Worm (Caenorhabditis elegans): ENCODE results near the gene idpb-1.
A peak's percentile ranks its signal among the peaks of the same experiment; 100 is the strongest.

Gene idpb-1

ce11 chrII:5091640-5092243 lies 10.0 kb upstream of the idpb-1 start, which contains the start of gene pld-1:
Gene pld-1 (minus strand): TSS chrII:5091690.
- TF ChIP-seq sea-1 (GFP tag; conservative IDR thresholded peaks at IDR 0.05): no peak

- TF ChIP-seq tbx-37 (GFP tag; conservative IDR thresholded peaks at IDR 0.05) (no peak), aly-1 (tag; optimal IDR thresholded peaks at IDR 0.05) (no peak), flt-1 (GFP tag; IDR thresholded peaks at IDR 0.05) (no peak), pes-1 (GFP tag; IDR thresholded peaks at IDR 0.05) (no peak), F13C5.2 (tag; optimal IDR thresholded peaks at IDR 0.05) (no peak), sea-1 (GFP tag; conservative IDR thresholded peaks at IDR 0.05) (no peak), tra-4 (tag; optimal IDR thresholded peaks at IDR 0.05) (no peak)
Observed at ce11 chrII:5092362-5093281, 9.2 kb upstream of the idpb-1 start, which contains the start of gene C04G6.2. Gene C04G6.2 (plus strand): TSS chrII:5093231.

- TF ChIP-seq flt-1 (GFP tag; IDR thresholded peaks at IDR 0.05): no peak
- no peak for TF ChIP-seq tbx-37 (GFP tag; conservative IDR thresholded peaks at IDR 0.05)
- TF ChIP-seq aly-1 (tag; optimal IDR thresholded peaks at IDR 0.05): no peak
- no peak for TF ChIP-seq hnd-1 (tag; optimal IDR thresholded peaks at IDR 0.05)
- no peak for TF ChIP-seq ets-7 (tag; optimal IDR thresholded peaks at IDR 0.05)
- TF ChIP-seq hmg-4 (GFP tag; optimal IDR thresholded peaks at IDR 0.05): no peak
- TF ChIP-seq tbx-11 (GFP tag; IDR thresholded peaks at IDR 0.05): no peak
- TF ChIP-seq F13C5.2 (tag; optimal IDR thresholded peaks at IDR 0.05): no peak
- no peak for TF ChIP-seq scrt-1 (GFP tag; IDR thresholded peaks at IDR 0.05)
- TF ChIP-seq ama-1 (optimal IDR thresholded peaks at IDR 0.05): no peak
- no peak for TF ChIP-seq tra-4 (tag; optimal IDR thresholded peaks at IDR 0.05)
- no peak for TF ChIP-seq sea-1 (GFP tag; conservative IDR thresholded peaks at IDR 0.05)
- no peak for TF ChIP-seq B0310.2 (tag; optimal IDR thresholded peaks at IDR 0.05)
- TF ChIP-seq ceh-36 (tag; optimal IDR thresholded peaks at IDR 0.05): no peak
- TF ChIP-seq pes-1 (GFP tag; IDR thresholded peaks at IDR 0.05): no peak
- no peak for TF ChIP-seq hmbx-1 (tag; optimal IDR thresholded peaks at IDR 0.05)
- no peak for TF ChIP-seq ceh-13 (GFP tag; optimal IDR thresholded peaks at IDR 0.05)
Observed at ce11 chrII:5093945-5094344, 7.8 kb upstream of the idpb-1 start, which contains the start of gene C04G6.13. Gene C04G6.13 (plus strand): TSS chrII:5094245.

- peak; percentile 90 for TF ChIP-seq tbx-37 (GFP tag; conservative IDR thresholded peaks at IDR 0.05)
- TF ChIP-seq sea-1 (GFP tag; conservative IDR thresholded peaks at IDR 0.05): peak; percentile 89
- TF ChIP-seq scrt-1 (GFP tag; IDR thresholded peaks at IDR 0.05): peak; percentile 81
- TF ChIP-seq tbx-11 (GFP tag; IDR thresholded peaks at IDR 0.05): peak; percentile 99
Observed at ce11 chrII:5097463-5097862, 4.3 kb upstream of the idpb-1 start.

DNA sequence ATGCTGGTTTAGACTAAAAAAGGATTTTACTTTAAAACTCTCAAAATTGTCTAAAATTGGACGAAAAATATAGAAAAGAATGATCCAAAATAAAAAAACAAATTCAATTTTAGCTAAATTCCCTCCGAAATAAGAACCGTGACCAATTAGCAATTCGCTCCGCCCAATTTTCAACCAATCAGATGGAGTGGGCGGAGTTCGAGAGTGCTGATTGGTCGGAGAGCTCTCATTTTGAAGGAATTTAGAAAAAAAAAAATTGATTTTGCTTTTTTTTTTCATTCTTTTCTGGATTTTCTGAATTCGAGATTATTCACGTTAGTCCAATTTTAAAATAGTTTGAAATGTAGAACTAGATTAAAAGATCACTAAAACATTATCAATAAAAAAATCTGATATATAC lies 2.8 kb upstream of the idpb-1 start:
- TF ChIP-seq pes-1 (GFP tag; IDR thresholded peaks at IDR 0.05) (no peak), sea-1 (GFP tag; conservative IDR thresholded peaks at IDR 0.05) (no peak), tra-4 (tag; optimal IDR thresholded peaks at IDR 0.05) (no peak), aly-1 (tag; optimal IDR thresholded peaks at IDR 0.05) (no peak), ceh-13 (GFP tag; optimal IDR thresholded peaks at IDR 0.05) (no peak), tbx-11 (GFP tag; IDR thresholded peaks at IDR 0.05) (no peak), ama-1 (optimal IDR thresholded peaks at IDR 0.05) (no peak), hmbx-1 (tag; optimal IDR thresholded peaks at IDR 0.05) (no peak), flt-1 (GFP tag; IDR thresholded peaks at IDR 0.05) (no peak), scrt-1 (GFP tag; IDR thresholded peaks at IDR 0.05) (no peak), tbx-37 (GFP tag; conservative IDR thresholded peaks at IDR 0.05) (no peak), F13C5.2 (tag; optimal IDR thresholded peaks at IDR 0.05) (no peak), B0310.2 (tag; optimal IDR thresholded peaks at IDR 0.05) (no peak), hmg-4 (GFP tag; optimal IDR thresholded peaks at IDR 0.05) (no peak), hnd-1 (tag; optimal IDR thresholded peaks at IDR 0.05) (no peak), ceh-36 (tag; optimal IDR thresholded peaks at IDR 0.05) (no peak)

- no peak for TF ChIP-seq ets-7 (tag; optimal IDR thresholded peaks at IDR 0.05)
- TF ChIP-seq scrt-1 (GFP tag; IDR thresholded peaks at IDR 0.05): no peak
- TF ChIP-seq F13C5.2 (tag; optimal IDR thresholded peaks at IDR 0.05): no peak
- no peak for TF ChIP-seq sea-1 (GFP tag; conservative IDR thresholded peaks at IDR 0.05)
- TF ChIP-seq hnd-1 (tag; optimal IDR thresholded peaks at IDR 0.05): no peak
- no peak for TF ChIP-seq tbx-37 (GFP tag; conservative IDR thresholded peaks at IDR 0.05)
- no peak for TF ChIP-seq ceh-13 (GFP tag; optimal IDR thresholded peaks at IDR 0.05)
- no peak for TF ChIP-seq ceh-36 (tag; optimal IDR thresholded peaks at IDR 0.05)
- TF ChIP-seq B0310.2 (tag; optimal IDR thresholded peaks at IDR 0.05): no peak
- no peak for TF ChIP-seq ama-1 (optimal IDR thresholded peaks at IDR 0.05)
- TF ChIP-seq aly-1 (tag; optimal IDR thresholded peaks at IDR 0.05): no peak
- no peak for TF ChIP-seq flt-1 (GFP tag; IDR thresholded peaks at IDR 0.05)
- no peak for TF ChIP-seq hmg-4 (GFP tag; optimal IDR thresholded peaks at IDR 0.05)
- no peak for TF ChIP-seq tra-4 (tag; optimal IDR thresholded peaks at IDR 0.05)
- no peak for TF ChIP-seq pes-1 (GFP tag; IDR thresholded peaks at IDR 0.05)
Observed at ce11 chrII:5099649-5100048, 2.1 kb upstream of the idpb-1 start, which contains the start of gene C04G6.6. Gene C04G6.6 (minus strand): TSS chrII:5099749.

ce11 chrII:5103189-5103588 lies 1.4 kb downstream of the idpb-1 start:
- TF ChIP-seq ceh-13 (GFP tag; optimal IDR thresholded peaks at IDR 0.05) (no peak), hmg-4 (GFP tag; optimal IDR thresholded peaks at IDR 0.05) (no peak), ets-7 (tag; optimal IDR thresholded peaks at IDR 0.05) (no peak), hnd-1 (tag; optimal IDR thresholded peaks at IDR 0.05) (no peak)
